Fruit fly (Drosophila melanogaster): ENCODE measurements around the gene grn.

grn gene

DNA sequence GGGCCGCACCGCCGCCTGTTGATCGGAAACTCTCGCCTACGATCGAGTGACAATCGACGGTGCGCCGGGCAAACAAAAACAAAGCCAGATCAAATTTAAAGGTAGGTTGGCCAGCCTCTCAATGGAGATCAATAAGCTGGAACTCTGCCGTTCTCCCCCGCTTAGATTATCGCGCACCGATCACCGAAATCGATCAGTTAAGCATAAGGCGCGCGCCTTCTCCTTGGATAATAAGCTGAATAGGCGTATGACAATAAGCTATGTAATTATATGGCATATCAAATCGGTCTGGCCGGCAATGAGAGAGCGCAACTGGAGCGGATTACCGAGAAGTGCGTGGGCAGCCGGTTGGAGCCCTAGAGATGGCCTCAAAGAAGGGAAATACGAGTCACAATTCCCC is 17.1 kb upstream of the grn start (continued):
- TF ChIP-seq Nf-YC (tag; optimal IDR thresholded peaks at IDR 0.05), result no peak
- no peak for TF ChIP-seq CG8359 (GFP tag; optimal IDR thresholded peaks at IDR 0.05; ENCODE audit: borderline replicate concordance)
- TF ChIP-seq Hmx (GFP tag; optimal IDR thresholded peaks at IDR 0.05), result no peak
- no peak for TF ChIP-seq CG16815 (GFP tag; optimal IDR thresholded peaks at IDR 0.05)
- TF ChIP-seq CG3838 (GFP tag; optimal IDR thresholded peaks at IDR 0.05), result no peak
- TF ChIP-seq Fer2 (tag; optimal IDR thresholded peaks at IDR 0.05), result no peak
- TF ChIP-seq Hand (GFP tag; optimal IDR thresholded peaks at IDR 0.05), result no peak

DNA sequence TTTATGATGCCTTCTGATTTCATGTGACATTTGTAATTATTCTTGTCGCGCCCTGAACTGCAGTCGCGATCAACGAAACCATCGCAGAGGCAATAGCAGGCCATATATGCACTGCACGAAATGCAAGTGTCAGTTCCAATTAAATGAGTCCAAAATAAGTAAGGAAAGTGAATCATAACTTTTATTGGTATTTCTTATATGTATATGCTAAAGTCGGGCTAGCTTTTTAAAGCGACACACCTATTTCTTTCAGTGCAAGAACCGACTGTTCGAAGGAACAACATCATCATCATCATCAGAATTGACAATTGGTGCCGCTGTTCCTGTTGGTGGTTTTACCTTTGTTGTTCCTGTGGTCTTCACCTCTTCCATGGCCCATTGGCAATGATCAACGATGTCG is 15.9 kb upstream of the grn start:
- no peak for TF ChIP-seq exex (tag; optimal IDR thresholded peaks at IDR 0.05)
- no peak for TF ChIP-seq mam (GFP tag; optimal IDR thresholded peaks at IDR 0.05)
- TF ChIP-seq Sry-δ (GFP tag; optimal IDR thresholded peaks at IDR 0.05), result no peak
- TF ChIP-seq ap (GFP tag; IDR thresholded peaks at IDR 0.05), result no peak
- 0 out of 2 replicates have a peak, but pooled peaks have one; percentile 28 for TF ChIP-seq sens-2 (GFP tag; IDR thresholded peaks at IDR 0.05)
- TF ChIP-seq fd102C (GFP tag; optimal IDR thresholded peaks at IDR 0.05), result peak; percentile 67
- TF ChIP-seq CG11504 (tag; optimal IDR thresholded peaks at IDR 0.05), result peak; percentile 16
- no peak for TF ChIP-seq CG16863 (GFP tag; optimal IDR thresholded peaks at IDR 0.05)
- no peak for TF ChIP-seq CG4730 (GFP tag; IDR thresholded peaks at IDR 0.05)
- no peak for TF ChIP-seq CG2116 (GFP tag; optimal IDR thresholded peaks at IDR 0.05)
- no peak for TF ChIP-seq slou (GFP tag; optimal IDR thresholded peaks at IDR 0.05)
- peak; percentile 82 for TF ChIP-seq zfh1 (GFP tag; IDR thresholded peaks at IDR 0.05)
- TF ChIP-seq CG1233 (GFP tag; optimal IDR thresholded peaks at IDR 0.05), result peak; percentile 5
- 0 out of 3 replicates have a peak, but pooled peaks have one; percentile 11 for TF ChIP-seq CG17361 (GFP tag; IDR thresholded peaks at IDR 0.05)
- TF ChIP-seq CG31441 (GFP tag; IDR thresholded peaks at IDR 0.05), result 0 out of 2 replicates have a peak, but pooled peaks have one; percentile 8
- TF ChIP-seq CG4820 (GFP tag; optimal IDR thresholded peaks at IDR 0.05), result peak; percentile 28
- peak; percentile 71 for TF ChIP-seq CG10959 (GFP tag; IDR thresholded peaks at IDR 0.05)
- no peak for TF ChIP-seq Meics (GFP tag; optimal IDR thresholded peaks at IDR 0.05)
- TF ChIP-seq esg (GFP tag; conservative IDR thresholded peaks at IDR 0.05), result no peak
- no peak for TF ChIP-seq Jarid2 (GFP tag; optimal IDR thresholded peaks at IDR 0.05)
- no peak for TF ChIP-seq sug (tag; optimal IDR thresholded peaks at IDR 0.05)
- no peak for TF ChIP-seq CG7271 (tag; optimal IDR thresholded peaks at IDR 0.05)
- TF ChIP-seq cg (GFP tag; optimal IDR thresholded peaks at IDR 0.05), result no peak
- TF ChIP-seq dmrt11E (tag; optimal IDR thresholded peaks at IDR 0.05), result peak; percentile 78
- no peak for TF ChIP-seq Trl (optimal IDR thresholded peaks at IDR 0.05)
- peak; percentile 13 for TF ChIP-seq Trl (GFP tag; optimal IDR thresholded peaks at IDR 0.05)
- peak; percentile 37 for TF ChIP-seq CG7745 (tag; optimal IDR thresholded peaks at IDR 0.05)
- no peak for TF ChIP-seq CG11456 (GFP tag; IDR thresholded peaks at IDR 0.05)
- TF ChIP-seq CG18476 (GFP tag; optimal IDR thresholded peaks at IDR 0.05), result no peak
- TF ChIP-seq Chrac-16 (GFP tag; optimal IDR thresholded peaks at IDR 0.05), result peak; percentile 29
- peak; percentile 60 for TF ChIP-seq CG9727 (GFP tag; optimal IDR thresholded peaks at IDR 0.05)
- peak; percentile 75 for TF ChIP-seq Med (GFP tag)
- TF ChIP-seq zen (tag; optimal IDR thresholded peaks at IDR 0.05), result peak; percentile 64
- TF ChIP-seq CG1647 (GFP tag; optimal IDR thresholded peaks at IDR 0.05), result no peak
- TF ChIP-seq CG2712 (tag; optimal IDR thresholded peaks at IDR 0.05), result peak; percentile 64
- TF ChIP-seq CG15601 (tag; optimal IDR thresholded peaks at IDR 0.05), result no peak
- TF ChIP-seq luna (GFP tag; optimal IDR thresholded peaks at IDR 0.05), result no peak
- peak; percentile 74 for TF ChIP-seq Elba2 (GFP tag; optimal IDR thresholded peaks at IDR 0.05)
- no peak for TF ChIP-seq CG14860 (GFP tag; IDR thresholded peaks at IDR 0.05; ENCODE audit: partially characterized antibody)
- no peak for TF ChIP-seq CG5953 (GFP tag; IDR thresholded peaks at IDR 0.05)
- peak; percentile 5 for TF ChIP-seq CG8924 (tag; optimal IDR thresholded peaks at IDR 0.05)
- TF ChIP-seq CG15269 (tag; optimal IDR thresholded peaks at IDR 0.05), result no peak
- no peak for TF ChIP-seq CG7987 (GFP tag; optimal IDR thresholded peaks at IDR 0.05)

Data from whole organism, embryonic.